Worm (Caenorhabditis elegans): ENCODE measurements around the gene C45B11.6.

DNA sequence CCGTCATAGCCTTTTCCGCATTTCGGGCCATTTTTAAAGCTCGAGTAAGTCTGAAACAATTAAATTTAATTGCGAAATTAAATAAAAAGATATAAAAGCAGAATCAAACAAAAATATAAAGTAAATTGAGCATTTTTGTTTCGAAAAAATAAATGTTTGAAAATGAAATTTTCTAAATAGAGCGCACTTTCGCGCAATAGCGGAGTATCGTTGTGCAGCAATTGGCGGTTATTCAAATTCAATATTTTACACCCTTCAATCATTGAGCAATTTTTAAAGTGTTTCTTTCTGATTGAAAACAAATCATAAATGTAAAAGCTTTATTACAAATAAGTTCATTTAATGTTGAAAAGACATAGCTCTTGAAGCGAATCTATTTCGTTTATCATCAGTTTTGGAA, 43.2 kb upstream of the C45B11.6 start, which contains the start of gene isy-1:
- no peak for TF ChIP-seq pha-4 (tag; optimal IDR thresholded peaks at IDR 0.05)
- TF ChIP-seq nhr-232 (tag; optimal IDR thresholded peaks at IDR 0.05) = no peak
- no peak for TF ChIP-seq elt-2 (tag; optimal IDR thresholded peaks at IDR 0.05)
- TF ChIP-seq pag-3 (tag; optimal IDR thresholded peaks at IDR 0.05; ENCODE audit: borderline replicate concordance) = no peak
- TF ChIP-seq fkh-6 (tag; optimal IDR thresholded peaks at IDR 0.05) = no peak
- peak; percentile 92 for TF ChIP-seq unc-42 (tag; optimal IDR thresholded peaks at IDR 0.05)
- TF ChIP-seq rnt-1 (tag; optimal IDR thresholded peaks at IDR 0.05) = no peak
- no peak for TF ChIP-seq ceh-48 (tag; optimal IDR thresholded peaks at IDR 0.05)
- no peak for TF ChIP-seq K09A11.1 (tag; optimal IDR thresholded peaks at IDR 0.05; ENCODE audit: insufficient read depth)

Data from whole organism, late embryonic.